Worm (Caenorhabditis elegans): ENCODE data around the gene srp-7.

srp-7 gene

ce11 chrV:8178914-8179542, at the start of gene srp-7:
srp-7 (plus strand) TSS chrV:8179126.
- TF ChIP-seq scrt-1 (GFP tag; IDR thresholded peaks at IDR 0.05) (peak; percentile 36; the same call in 1 of the 2 replicates), sea-1 (GFP tag; conservative IDR thresholded peaks at IDR 0.05) (no peak)

DNA sequence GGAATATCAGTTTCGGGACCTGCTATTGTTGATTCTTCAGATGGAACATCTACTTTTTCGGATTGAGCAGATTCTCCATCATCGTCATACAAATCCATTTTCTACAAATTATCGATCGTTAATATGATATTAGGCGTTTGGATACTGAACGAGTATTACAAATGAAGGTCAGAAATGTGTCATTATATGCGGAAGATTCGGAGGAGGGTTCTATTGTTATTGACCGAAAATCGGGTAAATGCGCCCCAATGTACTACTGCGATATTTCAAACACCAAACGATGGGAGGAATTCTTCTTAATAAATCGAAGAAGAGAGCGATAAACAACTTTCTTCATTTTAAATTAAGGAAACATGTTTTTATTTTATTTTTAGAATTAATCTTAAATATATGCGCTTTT, 49.7 kb upstream of the srp-7 start, which contains the start of gene spr-1:
Gene spr-1, minus strand, starts transcription at position 101 of the 400 bp plus-strand sequence.
- TF ChIP-seq pes-1 (GFP tag; IDR thresholded peaks at IDR 0.05) (no peak), aly-1 (tag; optimal IDR thresholded peaks at IDR 0.05) (no peak), flt-1 (GFP tag; IDR thresholded peaks at IDR 0.05) (no peak), tbx-11 (GFP tag; IDR thresholded peaks at IDR 0.05) (no peak), tbx-37 (GFP tag; conservative IDR thresholded peaks at IDR 0.05) (no peak), hmbx-1 (tag; optimal IDR thresholded peaks at IDR 0.05) (no peak), hnd-1 (tag; optimal IDR thresholded peaks at IDR 0.05) (no peak), scrt-1 (GFP tag; IDR thresholded peaks at IDR 0.05) (no peak), hmg-4 (GFP tag; optimal IDR thresholded peaks at IDR 0.05) (no peak), ceh-13 (GFP tag; optimal IDR thresholded peaks at IDR 0.05) (no peak), ceh-36 (tag; optimal IDR thresholded peaks at IDR 0.05) (no peak), B0310.2 (tag; optimal IDR thresholded peaks at IDR 0.05) (no peak), ama-1 (optimal IDR thresholded peaks at IDR 0.05) (no peak), tra-4 (tag; optimal IDR thresholded peaks at IDR 0.05) (no peak), F13C5.2 (tag; optimal IDR thresholded peaks at IDR 0.05) (no peak)

ce11 chrV:8129719-8130118, 49.2 kb upstream of the srp-7 start:
- no peak for TF ChIP-seq B0310.2 (tag; optimal IDR thresholded peaks at IDR 0.05)
- no peak for TF ChIP-seq ceh-36 (tag; optimal IDR thresholded peaks at IDR 0.05)
- TF ChIP-seq sea-1 (GFP tag; conservative IDR thresholded peaks at IDR 0.05) = no peak
- TF ChIP-seq tbx-11 (GFP tag; IDR thresholded peaks at IDR 0.05) = 0 out of 2 replicates have a peak, but pooled peaks have one; percentile 35
- no peak for TF ChIP-seq scrt-1 (GFP tag; IDR thresholded peaks at IDR 0.05)
- no peak for TF ChIP-seq ama-1 (optimal IDR thresholded peaks at IDR 0.05)
- TF ChIP-seq tra-4 (tag; optimal IDR thresholded peaks at IDR 0.05) = no peak

ce11 chrV:8130149-8130661, 48.7 kb upstream of the srp-7 start, which contains the start of gene snap-1:
snap-1 (plus strand) TSS chrV:8130611.
- TF ChIP-seq tbx-37 (GFP tag; conservative IDR thresholded peaks at IDR 0.05) (no peak), B0310.2 (tag; optimal IDR thresholded peaks at IDR 0.05) (no peak), hmg-4 (GFP tag; optimal IDR thresholded peaks at IDR 0.05) (no peak), hnd-1 (tag; optimal IDR thresholded peaks at IDR 0.05) (no peak), ceh-36 (tag; optimal IDR thresholded peaks at IDR 0.05) (no peak), sea-1 (GFP tag; conservative IDR thresholded peaks at IDR 0.05) (no peak), ama-1 (optimal IDR thresholded peaks at IDR 0.05) (no peak), F13C5.2 (tag; optimal IDR thresholded peaks at IDR 0.05) (no peak), tra-4 (tag; optimal IDR thresholded peaks at IDR 0.05) (no peak), flt-1 (GFP tag; IDR thresholded peaks at IDR 0.05) (no peak), aly-1 (tag; optimal IDR thresholded peaks at IDR 0.05) (no peak), pes-1 (GFP tag; IDR thresholded peaks at IDR 0.05) (no peak), ets-7 (tag; optimal IDR thresholded peaks at IDR 0.05) (no peak)

- TF ChIP-seq flt-1 (GFP tag; IDR thresholded peaks at IDR 0.05) (no peak), ama-1 (optimal IDR thresholded peaks at IDR 0.05) (no peak), ets-7 (tag; optimal IDR thresholded peaks at IDR 0.05) (no peak), hmbx-1 (tag; optimal IDR thresholded peaks at IDR 0.05) (no peak), tra-4 (tag; optimal IDR thresholded peaks at IDR 0.05) (no peak), tbx-37 (GFP tag; conservative IDR thresholded peaks at IDR 0.05) (no peak), F13C5.2 (tag; optimal IDR thresholded peaks at IDR 0.05) (no peak), B0310.2 (tag; optimal IDR thresholded peaks at IDR 0.05) (no peak), ceh-13 (GFP tag; optimal IDR thresholded peaks at IDR 0.05) (no peak), hnd-1 (tag; optimal IDR thresholded peaks at IDR 0.05) (no peak), hmg-4 (GFP tag; optimal IDR thresholded peaks at IDR 0.05) (no peak), ceh-36 (tag; optimal IDR thresholded peaks at IDR 0.05) (no peak), aly-1 (tag; optimal IDR thresholded peaks at IDR 0.05) (no peak), sea-1 (GFP tag; conservative IDR thresholded peaks at IDR 0.05) (no peak)
Observed at ce11 chrV:8130812-8131211, 48.1 kb upstream of the srp-7 start.

- TF ChIP-seq hmg-4 (GFP tag; optimal IDR thresholded peaks at IDR 0.05) (no peak), tbx-37 (GFP tag; conservative IDR thresholded peaks at IDR 0.05) (no peak)
Observed at ce11 chrV:8131628-8132027, 47.3 kb upstream of the srp-7 start.

DNA sequence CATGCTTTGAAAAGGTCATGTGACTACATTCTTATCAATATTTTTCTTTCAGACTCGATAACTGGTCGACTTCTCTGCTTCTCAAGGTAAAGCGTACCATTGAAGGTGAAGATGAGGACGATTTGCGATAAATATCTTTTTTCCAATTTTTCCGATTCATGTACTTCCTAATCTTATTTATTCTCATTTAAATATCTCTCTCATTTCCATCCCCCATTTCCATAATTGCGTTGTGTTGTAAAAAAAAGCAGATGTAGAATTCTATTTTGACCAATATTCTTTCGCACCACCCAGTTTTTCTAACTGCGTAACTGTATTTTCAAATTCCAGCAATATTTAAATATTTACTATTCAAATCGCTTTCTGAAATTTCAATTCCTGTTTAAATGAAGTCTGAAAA, 46.0 kb upstream of the srp-7 start, which contains the start of gene D1014.4:
Gene D1014.4, plus strand, starts transcription at position 301 of the 400 bp plus-strand sequence.
- TF ChIP-seq pes-1 (GFP tag; IDR thresholded peaks at IDR 0.05) = no peak
- no peak for TF ChIP-seq ama-1 (optimal IDR thresholded peaks at IDR 0.05)
- no peak for TF ChIP-seq tbx-11 (GFP tag; IDR thresholded peaks at IDR 0.05)
- no peak for TF ChIP-seq F13C5.2 (tag; optimal IDR thresholded peaks at IDR 0.05)
- no peak for TF ChIP-seq hmg-4 (GFP tag; optimal IDR thresholded peaks at IDR 0.05)
- no peak for TF ChIP-seq tra-4 (tag; optimal IDR thresholded peaks at IDR 0.05)
- TF ChIP-seq scrt-1 (GFP tag; IDR thresholded peaks at IDR 0.05) = no peak
- no peak for TF ChIP-seq ceh-13 (GFP tag; optimal IDR thresholded peaks at IDR 0.05)
- no peak for TF ChIP-seq B0310.2 (tag; optimal IDR thresholded peaks at IDR 0.05)
- TF ChIP-seq ets-7 (tag; optimal IDR thresholded peaks at IDR 0.05) = no peak
- no peak for TF ChIP-seq flt-1 (GFP tag; IDR thresholded peaks at IDR 0.05)
- no peak for TF ChIP-seq ceh-36 (tag; optimal IDR thresholded peaks at IDR 0.05)
- TF ChIP-seq tbx-37 (GFP tag; conservative IDR thresholded peaks at IDR 0.05) = no peak
- TF ChIP-seq hnd-1 (tag; optimal IDR thresholded peaks at IDR 0.05) = no peak
- no peak for TF ChIP-seq sea-1 (GFP tag; conservative IDR thresholded peaks at IDR 0.05)
- no peak for TF ChIP-seq aly-1 (tag; optimal IDR thresholded peaks at IDR 0.05)
- no peak for TF ChIP-seq hmbx-1 (tag; optimal IDR thresholded peaks at IDR 0.05)

ce11 chrV:8143605-8144004, 35.3 kb upstream of the srp-7 start, which contains the start of gene D1014.2:
D1014.2 (plus strand) TSS chrV:8143905.
- TF ChIP-seq sea-1 (GFP tag; conservative IDR thresholded peaks at IDR 0.05) = no peak
- TF ChIP-seq B0310.2 (tag; optimal IDR thresholded peaks at IDR 0.05) = no peak
- TF ChIP-seq ceh-36 (tag; optimal IDR thresholded peaks at IDR 0.05) = no peak
- TF ChIP-seq scrt-1 (GFP tag; IDR thresholded peaks at IDR 0.05) = no peak
- TF ChIP-seq tbx-11 (GFP tag; IDR thresholded peaks at IDR 0.05) = no peak
- TF ChIP-seq tbx-37 (GFP tag; conservative IDR thresholded peaks at IDR 0.05) = no peak
- TF ChIP-seq pes-1 (GFP tag; IDR thresholded peaks at IDR 0.05) = no peak
- no peak for TF ChIP-seq hmg-4 (GFP tag; optimal IDR thresholded peaks at IDR 0.05)

Measured in whole organism, early embryonic.